Worm (Caenorhabditis elegans) whole organism, L4 larva: ENCODE measurements around the gene daf-28.

Experiments used
- F26F4.8 ChIP-seq: fragments of 200-800 bp; sonication (Bioruptor generic); conservative IDR thresholded peaks from 2 replicates; pipeline ENCODE4 v1.3.6; 2022; ENCODE audit warnings: missing genetic modification characterization, missing compliant biosample characterization
- F37D6.2 ChIP-seq: sonication (generic microtip); optimal IDR thresholded peaks from 2 replicates; lab custom pipeline; 2016; ENCODE audit warnings: mild to moderate bottlenecking, missing genetic modification characterization, missing compliant biosample characterization
- aly-2 ChIP-seq: sonication (generic microtip); optimal IDR thresholded peaks from 2 replicates; lab custom pipeline; 2018; ENCODE audit warnings: missing biosample characterization, missing genetic modification characterization
- fos-1 ChIP-seq: fragments of 150-350 bp; optimal IDR thresholded peaks from 2 replicates; lab custom pipeline; 2014; ENCODE audit warnings: missing biosample characterization, missing genetic modification characterization
- hif-1 ChIP-seq, 2 experiments: sonication (generic microtip); optimal IDR thresholded peaks; 2 replicates each; lab custom pipeline; 2016 to 2017; ENCODE audit warnings: missing compliant biosample characterization in 2 of 2, missing genetic modification characterization in 2 of 2, missing genetic modification reagents in 2 of 2, missing genotype in 2 of 2, mild to moderate bottlenecking in 1 of 2
- jun-1 ChIP-seq: fragments of 150-350 bp; optimal IDR thresholded peaks from 2 replicates; lab custom pipeline; 2014; ENCODE audit warnings: missing biosample characterization, missing genetic modification reagents, missing genetic modification characterization
- lsy-2 ChIP-seq, 2 experiments: fragments of 150-350 bp in 1 of 2; sonication (generic microtip) in 1 of 2; optimal IDR thresholded peaks; 2 replicates each; lab custom pipeline; 2014 to 2017; ENCODE audit warnings: missing biosample characterization in 2 of 2, missing genetic modification characterization in 2 of 2
- mep-1 ChIP-seq: fragments of 150-350 bp; sonication (generic microtip); optimal IDR thresholded peaks from 3 replicates; lab custom pipeline; 2014; ENCODE audit warnings: missing biosample characterization, missing genetic modification characterization
- nhr-237 ChIP-seq: sonication (generic microtip); optimal IDR thresholded peaks from 2 replicates; lab custom pipeline; 2017; ENCODE audit warnings: missing biosample characterization, missing genetic modification characterization
- nhr-25 ChIP-seq: sonication (generic microtip); optimal IDR thresholded peaks from 2 replicates; lab custom pipeline; 2017; ENCODE audit warnings: missing genetic modification characterization, mild to moderate bottlenecking, missing compliant biosample characterization, antibody characterized with exemption, moderate library complexity, borderline replicate concordance; ENCODE audit not compliant: insufficient read depth
- nhr-42 ChIP-seq: fragments of 200-800 bp; sonication (Bioruptor generic); IDR thresholded peaks from 2 replicates; pipeline ENCODE4 v1.3.6; 2022; ENCODE audit warnings: missing genetic modification characterization, missing compliant biosample characterization
- pha-4 ChIP-seq, 2 experiments: fragments of 150-350 bp in 1 of 2; fragments of 200-800 bp in 1 of 2; sonication (Bioruptor generic) in 1 of 2; IDR thresholded peaks in 1 of 2; optimal IDR thresholded peaks in 1 of 2; 2 replicates each; pipeline versions ENCODE4 v1.3.6 to Lab custom; 2014 to 2022; ENCODE audit warnings: missing genetic modification characterization in 2 of 2, missing genetic modification reagents in 2 of 2, missing biosample characterization in 1 of 2, missing compliant biosample characterization in 1 of 2
- tra-1 ChIP-seq: fragments of 200-800 bp; sonication (Bioruptor generic); IDR thresholded peaks from 2 replicates; pipeline ENCODE4 v1.3.6; 2022; ENCODE audit warnings: missing genetic modification reagents, missing genetic modification characterization, missing compliant biosample characterization
- ztf-7 ChIP-seq: fragments of 150-350 bp; optimal IDR thresholded peaks from 2 replicates; lab custom pipeline; 2014; ENCODE audit warnings: missing biosample characterization, missing genetic modification characterization

DNA sequence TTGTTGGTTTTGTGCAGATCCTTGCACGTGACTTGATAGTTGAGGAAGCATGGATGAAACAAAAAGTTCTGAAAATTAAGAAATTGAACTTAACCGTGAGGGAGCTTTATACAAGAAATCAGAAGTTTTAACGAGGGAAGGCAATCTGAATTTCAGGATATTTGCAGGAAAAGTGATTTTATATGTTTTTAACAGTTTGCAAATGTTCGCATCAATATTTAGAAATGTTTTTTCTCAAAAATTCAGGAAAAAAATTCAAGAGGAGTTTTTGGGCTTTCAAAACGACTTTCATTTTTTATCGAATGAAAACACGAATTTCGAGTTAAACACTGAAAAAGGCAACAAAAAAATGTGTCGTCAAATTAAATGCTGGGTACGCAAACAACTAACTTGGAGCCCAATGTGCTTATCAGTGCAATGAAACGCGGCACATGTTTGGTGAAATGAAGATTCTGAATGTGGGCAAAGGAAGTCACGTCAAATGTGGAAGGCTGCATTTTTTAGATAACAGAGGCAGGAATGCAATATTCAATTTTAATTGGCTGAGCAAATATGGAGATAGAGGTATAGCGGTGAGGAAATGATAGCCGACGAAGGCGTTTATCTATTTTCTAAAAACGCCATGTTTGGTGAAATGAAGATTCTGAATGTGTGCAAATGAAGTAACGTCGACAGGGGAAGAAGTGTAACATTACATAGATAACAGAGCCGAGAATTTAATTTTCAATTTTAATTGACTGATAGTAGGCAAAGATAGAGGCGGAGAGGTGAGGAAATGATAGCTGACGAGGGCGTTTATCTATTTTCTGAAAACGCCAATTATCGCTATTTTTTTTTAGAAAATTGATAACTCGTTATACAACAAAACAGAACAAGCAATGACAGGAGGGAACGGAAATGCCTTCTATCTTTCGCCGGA lies 31.3 kb downstream of the daf-28 start, which contains the start of gene Y116F11B.6:
- no peak for TF ChIP-seq pha-4 (GFP tag; IDR thresholded peaks at IDR 0.05; lab: Robert Waterston, UW)
- TF ChIP-seq pha-4 (tag; optimal IDR thresholded peaks at IDR 0.05; lab: Kevin White, UChicago): no peak
- 0 out of 2 replicates have a peak, but pooled peaks have one; percentile 11 for TF ChIP-seq tra-1 (GFP tag; lab: Robert Waterston, UW)
- no peak for TF ChIP-seq F26F4.8 (GFP tag; lab: Robert Waterston, UW)
- TF ChIP-seq lsy-2 (tag; optimal IDR thresholded peaks at IDR 0.05; lab: Kevin White, UChicago): no peak
- no peak for TF ChIP-seq nhr-42 (GFP tag; lab: Robert Waterston, UW)
- no peak for TF ChIP-seq mep-1 (tag; lab: Kevin White, UChicago)
- TF ChIP-seq nhr-25 (tag; lab: Kevin White, UChicago): no peak
- no peak for TF ChIP-seq F37D6.2
- TF ChIP-seq fos-1: no peak
- no peak for TF ChIP-seq nhr-237
- no peak for TF ChIP-seq hif-1 (tag; optimal IDR thresholded peaks at IDR 0.05; lab: Kevin White, UChicago)
- TF ChIP-seq aly-2 (tag; lab: Kevin White, UChicago): no peak
- no peak for TF ChIP-seq jun-1
- no peak for TF ChIP-seq ztf-7 (tag; lab: Kevin White, UChicago)
